Worm (Caenorhabditis elegans): ENCODE measurements around the gene T05A8.1.

DNA sequence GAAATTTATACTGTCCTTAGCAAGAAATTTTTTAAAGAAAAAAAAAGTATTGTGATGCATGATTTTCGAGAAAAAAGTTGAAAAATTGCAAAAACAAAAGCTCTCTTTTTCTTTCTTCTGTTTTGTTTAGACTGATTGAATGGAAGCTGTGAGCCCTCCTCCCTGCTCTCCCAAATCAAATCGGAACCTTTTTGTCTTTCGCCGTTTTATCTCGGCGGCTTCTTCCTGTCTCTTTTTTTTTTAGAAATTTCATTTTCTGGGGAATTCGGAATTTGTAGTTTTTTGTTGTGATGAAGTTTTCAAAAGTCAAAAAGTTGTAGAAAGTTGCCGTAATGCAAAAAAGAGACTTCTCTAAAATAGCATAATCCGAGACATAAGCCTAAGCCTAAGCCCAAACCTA lies 20.8 kb upstream of the T05A8.1 start:
- no peak for TF ChIP-seq ztf-3 (GFP tag; optimal IDR thresholded peaks at IDR 0.05)
- TF ChIP-seq bed-2 (GFP tag; IDR thresholded peaks at IDR 0.05) = no peak
- TF ChIP-seq ama-1 (optimal IDR thresholded peaks at IDR 0.05) = no peak
- no peak for TF ChIP-seq ama-1 (GFP tag; optimal IDR thresholded peaks at IDR 0.05)
- no peak for TF ChIP-seq F37B4.10 (GFP tag; IDR thresholded peaks at IDR 0.05)
- no peak for TF ChIP-seq B0035.1 (tag; optimal IDR thresholded peaks at IDR 0.05)
- no peak for TF ChIP-seq attf-6 (GFP tag; IDR thresholded peaks at IDR 0.05)
- no peak for TF ChIP-seq K12H6.12 (tag; optimal IDR thresholded peaks at IDR 0.05)
- no peak for TF ChIP-seq F55B11.4 (tag; optimal IDR thresholded peaks at IDR 0.05; ENCODE audit: borderline replicate concordance, insufficient read depth)
